Worm (Caenorhabditis elegans): ENCODE measurements around the gene pitr-6.

ce11 chrII:12473406-12473805, 28.3 kb downstream of the pitr-6 start, which contains the start of gene srg-17:
- TF ChIP-seq hlh-11 (tag; optimal IDR thresholded peaks at IDR 0.05) = no peak
- TF ChIP-seq zfp-3 (GFP tag; conservative IDR thresholded peaks at IDR 0.05) = no peak
- TF ChIP-seq zip-11 (GFP tag; IDR thresholded peaks at IDR 0.05) = no peak
- TF ChIP-seq ceh-82 (tag; optimal IDR thresholded peaks at IDR 0.05) = no peak
- no peak for TF ChIP-seq duxl-1 (tag; optimal IDR thresholded peaks at IDR 0.05; ENCODE audit: poor library complexity)
- TF ChIP-seq daf-8 (GFP tag; IDR thresholded peaks at IDR 0.05) = no peak
- TF ChIP-seq unc-39 (tag; optimal IDR thresholded peaks at IDR 0.05) = no peak
- TF ChIP-seq R02D3.7 (tag; optimal IDR thresholded peaks at IDR 0.05) = no peak
- TF ChIP-seq lir-3 (tag; optimal IDR thresholded peaks at IDR 0.05) = no peak
- no peak for TF ChIP-seq nhr-28 (tag; optimal IDR thresholded peaks at IDR 0.05)

Measured in whole organism, L4 larva.